Fruit fly (Drosophila melanogaster) whole organism, embryonic: Measurements from ENCODE around the gene CG17270.

Experiments used
- Abd-B ChIP-seq: fragments of 200-800 bp; sonication (Bioruptor generic); optimal IDR thresholded peaks from 2 replicates; lab custom pipeline; 2018; ENCODE audit warnings: missing biosample characterization, mild to moderate bottlenecking, missing genetic modification characterization, moderate library complexity
- Bdp1 ChIP-seq: fragments of 200-800 bp; sonication (Bioruptor generic); optimal IDR thresholded peaks from 3 replicates; lab custom pipeline; 2016; ENCODE audit warnings: missing biosample characterization, missing genetic modification characterization
- CG10209 ChIP-seq: fragments of 200-800 bp; sonication (Bioruptor generic); optimal IDR thresholded peaks from 3 replicates; lab custom pipeline; 2017; ENCODE audit warnings: missing biosample characterization, mild to moderate bottlenecking, missing genetic modification characterization, missing genetic modification reagents
- CG10366 ChIP-seq: fragments of 200-800 bp; sonication (Bioruptor generic); IDR thresholded peaks from 2 replicates; pipeline ENCODE4 v1.3.6; 2022; ENCODE audit warnings: missing biosample characterization, missing genetic modification characterization
- CG17829 ChIP-seq: fragments of 200-800 bp; optimal IDR thresholded peaks from 2 replicates; lab custom pipeline; 2019; ENCODE audit warnings: missing biosample characterization, mild to moderate bottlenecking, missing genetic modification characterization, moderate library complexity
- CG8290 ChIP-seq, 3 experiments: fragments of 200-800 bp; sonication (Bioruptor generic); optimal IDR thresholded peaks; 2 replicates each; lab custom pipeline; 2016 to 2019; ENCODE audit warnings: missing biosample characterization in 3 of 3, missing genetic modification characterization in 3 of 3, mild to moderate bottlenecking in 2 of 3, moderate library complexity in 1 of 3
- Doc3 ChIP-seq: fragments of 200-800 bp; sonication (Bioruptor generic); IDR thresholded peaks from 3 replicates; pipeline ENCODE4 v1.3.6; 2022; ENCODE audit warnings: missing biosample characterization, missing genetic modification characterization; ENCODE audit not compliant: partially characterized antibody
- amos ChIP-seq: fragments of 200-800 bp; sonication (Bioruptor generic); IDR thresholded peaks from 2 replicates; pipeline ENCODE4 v1.3.6; 2022; ENCODE audit warnings: missing biosample characterization, missing genetic modification characterization; ENCODE audit not compliant: partially characterized antibody
- croc ChIP-seq: fragments of 200-800 bp; sonication (Bioruptor generic); conservative IDR thresholded peaks from 3 replicates; pipeline ENCODE4 v1.3.6; 2022; ENCODE audit warnings: missing biosample characterization, missing genetic modification characterization
- pan ChIP-seq, 4 experiments: fragments of >200 bp in 3 of 4; fragments of 200-800 bp in 1 of 4; sonication (Bioruptor generic) in 1 of 4; optimal IDR thresholded peaks in 3 of 4; IDR thresholded peaks in 1 of 4; 2 replicates each; pipeline versions ENCODE4 v1.3.6 to Lab custom; 2017 to 2022; ENCODE audit warnings: missing biosample characterization in 2 of 4, missing genetic modification characterization in 2 of 4, mixed read lengths in 1 of 4
- sd ChIP-seq: fragments of 200-800 bp; sonication (Bioruptor generic); optimal IDR thresholded peaks from 3 replicates; lab custom pipeline; 2018; ENCODE audit warnings: missing biosample characterization, mild to moderate bottlenecking, missing genetic modification characterization, moderate library complexity
- tap ChIP-seq: fragments of 200-800 bp; optimal IDR thresholded peaks from 3 replicates; lab custom pipeline; 2019; ENCODE audit warnings: missing biosample characterization, mild to moderate bottlenecking, missing genetic modification characterization, moderate library complexity
- zfh1 ChIP-seq: fragments of 200-800 bp; sonication (Bioruptor generic); IDR thresholded peaks from 3 replicates; pipeline ENCODE4 v1.3.6; 2022; ENCODE audit warnings: missing biosample characterization, missing genetic modification characterization

DNA sequence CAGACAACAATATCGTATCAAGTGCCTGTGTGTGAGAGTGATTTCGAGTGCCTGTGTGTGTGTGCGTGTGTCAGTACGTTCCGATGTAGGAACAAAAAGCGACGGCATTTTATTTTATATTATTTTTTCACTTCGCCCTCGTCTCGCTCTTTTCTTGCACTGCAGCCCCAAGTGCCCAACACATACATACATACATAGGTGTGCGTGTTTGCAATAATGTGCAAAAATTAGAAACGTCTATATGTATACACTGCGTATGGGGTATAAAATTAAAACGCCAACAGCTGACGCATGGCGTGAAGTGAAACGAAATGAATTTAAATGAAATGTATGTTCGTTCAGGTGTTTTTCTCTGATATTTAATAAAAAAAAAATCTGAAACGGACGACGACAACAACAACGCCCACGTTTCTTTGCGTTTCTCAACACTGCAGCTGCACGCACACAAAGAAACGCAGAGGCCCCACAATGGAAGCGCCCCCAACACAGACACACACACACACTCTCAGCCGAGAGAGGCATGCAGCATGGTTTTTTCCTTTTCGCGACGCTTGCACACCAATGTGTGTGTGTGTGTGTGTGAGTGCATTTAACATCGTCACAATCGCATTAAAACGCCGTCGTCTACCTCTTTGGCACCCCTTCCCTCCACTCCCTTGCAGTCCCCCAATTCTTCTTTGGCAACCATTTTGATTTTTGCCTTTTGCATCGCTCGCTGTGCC is 34.9 kb downstream of the CG17270 start:
- TF ChIP-seq CG8290 (GFP tag; optimal IDR thresholded peaks at IDR 0.05; lab: Kevin White, UChicago): no peak
- TF ChIP-seq CG8290 (tag; optimal IDR thresholded peaks at IDR 0.05; lab: Kevin White, UChicago): no peak
- TF ChIP-seq CG10209 (GFP tag; lab: Kevin White, UChicago): no peak
- no peak for TF ChIP-seq CG17829
- TF ChIP-seq Abd-B (GFP tag; lab: Kevin White, UChicago): no peak
- TF ChIP-seq croc: no peak
- no peak for TF ChIP-seq Bdp1 (GFP tag; lab: Kevin White, UChicago)
- no peak for TF ChIP-seq Doc3 (GFP tag; lab: Robert Waterston, UW)
- TF ChIP-seq sd: no peak
- no peak for TF ChIP-seq CG10366 (GFP tag; lab: Robert Waterston, UW)
- TF ChIP-seq zfh1 (GFP tag; lab: Robert Waterston, UW): no peak
- TF ChIP-seq tap: no peak
- no peak for TF ChIP-seq pan (optimal IDR thresholded peaks at IDR 0.05; lab: Kevin White, UChicago)
- no peak for TF ChIP-seq pan (GFP tag; optimal IDR thresholded peaks at IDR 0.05 in 1 of 2, IDR thresholded peaks at IDR 0.05 in 1 of 2)
- TF ChIP-seq amos (GFP tag; lab: Robert Waterston, UW): no peak
